Worm (Caenorhabditis elegans): Measurements from ENCODE around the gene sfxn-1.4.

ce11 chrII:11644535-11644934 is 36.5 kb downstream of the sfxn-1.4 start:
- no peak for TF ChIP-seq dao-5 (tag; optimal IDR thresholded peaks at IDR 0.05)
- no peak for TF ChIP-seq him-1 (tag; optimal IDR thresholded peaks at IDR 0.05)
- TF ChIP-seq W03F9.2 (tag; optimal IDR thresholded peaks at IDR 0.05), result no peak

All from whole organism, L4/young adult.